Worm (Caenorhabditis elegans) whole organism, mixed stage, embryonic: Measurements from ENCODE around the gene tftc-3.

Experiments used
- M03D4.4 ChIP-seq: sonication (generic microtip); optimal IDR thresholded peaks from 2 replicates; lab custom pipeline; 2017; ENCODE audit warnings: mild to moderate bottlenecking, missing genetic modification characterization, missing compliant biosample characterization
- bed-3 ChIP-seq: fragments of 200-800 bp; sonication (Bioruptor generic); optimal IDR thresholded peaks from 3 replicates; lab custom pipeline; 2018; ENCODE audit warnings: mild to moderate bottlenecking, missing genetic modification characterization, moderate library complexity, missing compliant biosample characterization
- blmp-1 ChIP-seq: fragments of 150-350 bp; optimal IDR thresholded peaks from 2 replicates; lab custom pipeline; 2014; ENCODE audit warnings: missing biosample characterization, missing genetic modification characterization
- ceh-39 ChIP-seq: fragments of 150-350 bp; optimal IDR thresholded peaks from 2 replicates; lab custom pipeline; 2014; ENCODE audit warnings: missing biosample characterization, missing genetic modification characterization
- ceh-43 ChIP-seq: fragments of 200-800 bp; sonication (Bioruptor generic); optimal IDR thresholded peaks from 2 replicates; lab custom pipeline; 2018; ENCODE audit warnings: mild to moderate bottlenecking, missing genetic modification characterization, moderate library complexity, missing compliant biosample characterization
- ceh-83 ChIP-seq: fragments of 200-800 bp; sonication (Bioruptor generic); optimal IDR thresholded peaks from 2 replicates; lab custom pipeline; 2018; ENCODE audit warnings: mild to moderate bottlenecking, missing genetic modification characterization, missing compliant biosample characterization
- ces-1 ChIP-seq: fragments of 150-350 bp; optimal IDR thresholded peaks from 2 replicates; lab custom pipeline; 2014; ENCODE audit warnings: missing biosample characterization, missing genetic modification reagents, missing genetic modification characterization
- cnd-1 ChIP-seq: fragments of 200-800 bp; sonication (Bioruptor generic); optimal IDR thresholded peaks from 2 replicates; lab custom pipeline; 2018; ENCODE audit warnings: mild to moderate bottlenecking, missing genetic modification characterization, missing compliant biosample characterization
- drap-1 ChIP-seq: fragments of 200-800 bp; sonication (Bioruptor generic); optimal IDR thresholded peaks from 3 replicates; lab custom pipeline; 2018; ENCODE audit warnings: mild to moderate bottlenecking, missing genetic modification characterization, missing compliant biosample characterization
- elt-1 ChIP-seq: sonication (generic microtip); optimal IDR thresholded peaks from 2 replicates; lab custom pipeline; 2017; ENCODE audit warnings: missing genetic modification characterization, mild to moderate bottlenecking, missing compliant biosample characterization, antibody characterized with exemption, moderate library complexity, borderline replicate concordance; ENCODE audit not compliant: insufficient read depth
- elt-3 ChIP-seq: fragments of 150-350 bp; optimal IDR thresholded peaks from 2 replicates; lab custom pipeline; 2014; ENCODE audit warnings: missing biosample characterization, missing genetic modification characterization
- ham-2 ChIP-seq: fragments of 200-800 bp; sonication (Bioruptor generic); optimal IDR thresholded peaks from 2 replicates; lab custom pipeline; 2018; ENCODE audit warnings: mild to moderate bottlenecking, missing genetic modification characterization, missing compliant biosample characterization
- hlh-1 ChIP-seq: fragments of 150-350 bp; optimal IDR thresholded peaks from 2 replicates; lab custom pipeline; 2014; ENCODE audit warnings: missing biosample characterization, missing genetic modification reagents, missing genetic modification characterization
- lin-13 ChIP-seq: fragments of 150-350 bp; optimal IDR thresholded peaks from 2 replicates; lab custom pipeline; 2014; ENCODE audit warnings: missing biosample characterization, missing genetic modification characterization
- lin-32 ChIP-seq: fragments of 200-800 bp; sonication (Bioruptor generic); optimal IDR thresholded peaks from 2 replicates; lab custom pipeline; 2018; ENCODE audit warnings: mild to moderate bottlenecking, missing genetic modification characterization, missing compliant biosample characterization
- lsy-2 ChIP-seq: fragments of 150-350 bp; optimal IDR thresholded peaks from 2 replicates; lab custom pipeline; 2014; ENCODE audit warnings: missing biosample characterization, missing genetic modification characterization
- mep-1 ChIP-seq: fragments of 150-350 bp; optimal IDR thresholded peaks from 2 replicates; lab custom pipeline; 2017; ENCODE audit warnings: missing biosample characterization, missing genetic modification reagents, missing genetic modification characterization, inconsistent platforms
- mls-2 ChIP-seq: sonication (generic microtip); optimal IDR thresholded peaks from 2 replicates; lab custom pipeline; 2016; ENCODE audit warnings: mild to moderate bottlenecking, missing genetic modification characterization, moderate library complexity, missing compliant biosample characterization
- nhr-12 ChIP-seq: fragments of 150-350 bp; optimal IDR thresholded peaks from 2 replicates; lab custom pipeline; 2014; ENCODE audit warnings: missing biosample characterization, missing genetic modification characterization
- nhr-2 ChIP-seq: fragments of 150-350 bp; optimal IDR thresholded peaks from 2 replicates; lab custom pipeline; 2014; ENCODE audit warnings: missing biosample characterization, missing genetic modification characterization
- nhr-237 ChIP-seq: fragments of 150-350 bp; optimal IDR thresholded peaks from 2 replicates; lab custom pipeline; 2014; ENCODE audit warnings: missing biosample characterization, missing genetic modification characterization
- nhr-28 ChIP-seq: fragments of 150-350 bp; optimal IDR thresholded peaks from 2 replicates; lab custom pipeline; 2014; ENCODE audit warnings: missing biosample characterization, missing genetic modification characterization
- nhr-76 ChIP-seq: sonication (generic microtip); optimal IDR thresholded peaks from 2 replicates; lab custom pipeline; 2017; ENCODE audit warnings: missing biosample characterization, missing genetic modification characterization
- pha-4 ChIP-seq: fragments of 150-350 bp; optimal IDR thresholded peaks from 2 replicates; lab custom pipeline; 2018; ENCODE audit warnings: missing biosample characterization, missing genetic modification reagents, missing genetic modification characterization
- sem-2 ChIP-seq: fragments of 200-800 bp; sonication (Bioruptor generic); optimal IDR thresholded peaks from 2 replicates; lab custom pipeline; 2018; ENCODE audit warnings: mild to moderate bottlenecking, missing genetic modification characterization, missing compliant biosample characterization
- snpc-4 ChIP-seq: fragments of 150-350 bp; optimal IDR thresholded peaks from 2 replicates; lab custom pipeline; 2014; ENCODE audit warnings: missing biosample characterization, missing genetic modification characterization
- sptf-1 ChIP-seq: sonication (generic microtip); optimal IDR thresholded peaks from 2 replicates; lab custom pipeline; 2017; ENCODE audit warnings: mild to moderate bottlenecking, missing genetic modification characterization, moderate library complexity, missing compliant biosample characterization
- tbx-8 ChIP-seq: fragments of 200-800 bp; sonication (Bioruptor generic); optimal IDR thresholded peaks from 2 replicates; lab custom pipeline; 2018; ENCODE audit warnings: mild to moderate bottlenecking, missing genetic modification characterization, moderate library complexity, missing compliant biosample characterization
- unc-120 ChIP-seq: sonication (generic microtip); optimal IDR thresholded peaks from 2 replicates; lab custom pipeline; 2017; ENCODE audit warnings: missing genetic modification characterization, missing compliant biosample characterization; ENCODE audit not compliant: poor library complexity, severe bottlenecking
- unc-39 ChIP-seq: fragments of 150-350 bp; optimal IDR thresholded peaks from 2 replicates; lab custom pipeline; 2014; ENCODE audit warnings: missing biosample characterization, missing genetic modification characterization
- unc-62 ChIP-seq: fragments of 150-350 bp; optimal IDR thresholded peaks from 2 replicates; lab custom pipeline; 2014; ENCODE audit warnings: missing biosample characterization, missing genetic modification reagents, missing genetic modification characterization
- zip-8 ChIP-seq: fragments of 150-350 bp; optimal IDR thresholded peaks from 2 replicates; lab custom pipeline; 2014; ENCODE audit warnings: missing biosample characterization, missing genetic modification characterization
- ztf-11 ChIP-seq: fragments of 150-350 bp; optimal IDR thresholded peaks from 2 replicates; lab custom pipeline; 2014; ENCODE audit warnings: missing biosample characterization, missing genetic modification characterization

The tftc-3 gene

ce11 chrV:10228360-10228759 is 18.2 kb upstream of the tftc-3 start, which contains the start of gene fipr-4:
fipr-4 (minus strand) TSS chrV:10228460.
- TF ChIP-seq lsy-2 (tag; lab: Kevin White, UChicago), result no peak
- no peak for TF ChIP-seq ces-1 (GFP tag; lab: Kevin White, UChicago)
- TF ChIP-seq hlh-1 (tag; lab: Kevin White, UChicago), result no peak
- TF ChIP-seq mls-2 (tag; lab: Kevin White, UChicago), result no peak
- TF ChIP-seq zip-8 (tag; lab: Kevin White, UChicago), result no peak
- no peak for TF ChIP-seq ceh-39 (tag; lab: Kevin White, UChicago)
- no peak for TF ChIP-seq cnd-1 (tag; lab: Kevin White, UChicago)
- TF ChIP-seq unc-62 (GFP tag; lab: Kevin White, UChicago), result no peak
- TF ChIP-seq nhr-237 (tag; lab: Kevin White, UChicago), result no peak
- TF ChIP-seq tbx-8 (GFP tag; lab: Kevin White, UChicago), result no peak
- no peak for TF ChIP-seq bed-3 (GFP tag; lab: Kevin White, UChicago)
- no peak for TF ChIP-seq nhr-12 (tag; lab: Kevin White, UChicago)
- TF ChIP-seq mep-1 (tag; lab: Kevin White, UChicago), result no peak
- TF ChIP-seq ham-2, result no peak
- TF ChIP-seq ceh-83, result no peak
- TF ChIP-seq lin-13, result no peak
- TF ChIP-seq nhr-76 (tag; lab: Kevin White, UChicago), result no peak
- TF ChIP-seq nhr-28 (tag; lab: Kevin White, UChicago), result no peak
- TF ChIP-seq blmp-1 (tag; lab: Kevin White, UChicago), result no peak

- TF ChIP-seq sptf-1 (tag; lab: Kevin White, UChicago) (no peak), unc-62 (GFP tag; lab: Kevin White, UChicago) (no peak), ham-2 (no peak), M03D4.4 (no peak), elt-1 (tag; lab: Kevin White, UChicago) (no peak)
Measured at ce11 chrV:10227333-10227732, 17.2 kb upstream of the tftc-3 start, which contains the start of gene ttr-19. ttr-19 (minus strand) TSS chrV:10227433.

ce11 chrV:10225610-10226009 is 15.5 kb upstream of the tftc-3 start, which contains the start of gene daf-36:
daf-36 (minus strand) TSS chrV:10225710.
- no peak for TF ChIP-seq ceh-39 (tag; lab: Kevin White, UChicago)
- TF ChIP-seq cnd-1 (tag; lab: Kevin White, UChicago), result no peak
- no peak for TF ChIP-seq ztf-11
- no peak for TF ChIP-seq nhr-12 (tag; lab: Kevin White, UChicago)
- TF ChIP-seq sem-2 (GFP tag; lab: Kevin White, UChicago), result no peak
- no peak for TF ChIP-seq ceh-83
- TF ChIP-seq bed-3 (GFP tag; lab: Kevin White, UChicago), result no peak
- TF ChIP-seq lin-13, result no peak
- no peak for TF ChIP-seq ces-1 (GFP tag; lab: Kevin White, UChicago)
- no peak for TF ChIP-seq unc-39 (tag; lab: Kevin White, UChicago)
- TF ChIP-seq lsy-2 (tag; lab: Kevin White, UChicago), result no peak
- no peak for TF ChIP-seq zip-8 (tag; lab: Kevin White, UChicago)

DNA sequence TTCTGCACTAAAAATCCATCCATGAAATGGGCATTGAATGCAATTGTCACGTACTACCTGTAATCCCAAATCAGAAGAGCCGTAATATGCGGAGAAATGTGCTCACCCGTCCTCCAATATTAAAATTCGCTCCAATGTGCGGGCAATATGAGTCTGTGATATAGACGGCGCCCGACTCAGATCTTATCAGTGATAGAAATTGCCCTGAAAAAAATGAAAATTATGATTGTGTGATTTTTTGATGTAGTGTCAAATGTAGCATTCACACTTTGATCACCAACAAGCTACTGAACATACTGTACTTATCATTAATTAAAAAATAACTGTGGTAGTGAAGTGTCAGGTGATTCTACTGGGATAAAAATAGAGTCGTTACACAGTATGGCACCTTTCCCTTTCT is 14.5 kb upstream of the tftc-3 start:
- TF ChIP-seq unc-39 (tag; lab: Kevin White, UChicago) (no peak), drap-1 (GFP tag; lab: Kevin White, UChicago) (no peak), mep-1 (tag; lab: Kevin White, UChicago) (no peak), lin-32 (GFP tag; lab: Kevin White, UChicago) (no peak), cnd-1 (tag; lab: Kevin White, UChicago) (no peak), hlh-1 (tag; lab: Kevin White, UChicago) (no peak), nhr-76 (tag; lab: Kevin White, UChicago) (no peak), unc-120 (tag; lab: Kevin White, UChicago) (no peak), mls-2 (tag; lab: Kevin White, UChicago) (no peak), ham-2 (no peak), lsy-2 (tag; lab: Kevin White, UChicago) (no peak), elt-3 (no peak), ceh-43 (GFP tag; lab: Kevin White, UChicago) (no peak)

ce11 chrV:10222007-10222406 is 11.9 kb upstream of the tftc-3 start, which contains the start of gene C12D8.20:
C12D8.20 (plus strand) TSS chrV:10222307.
- TF ChIP-seq snpc-4 (tag; lab: Kevin White, UChicago) (no peak), nhr-2 (tag; lab: Kevin White, UChicago) (no peak), nhr-12 (tag; lab: Kevin White, UChicago) (no peak), cnd-1 (tag; lab: Kevin White, UChicago) (no peak), pha-4 (tag; lab: Kevin White, UChicago) (no peak), ceh-83 (no peak), mep-1 (tag; lab: Kevin White, UChicago) (no peak)
